Worm (Caenorhabditis elegans) whole organism, L3 larva: ENCODE results near the gene F44A6.3.

Experiments
- R02D3.7 ChIP-seq: fragments of 150-350 bp; optimal IDR thresholded peaks from 2 replicates; lab custom pipeline; 2014; ENCODE audit warnings: missing biosample characterization, missing genetic modification characterization
- aly-2 ChIP-seq: fragments of 150-350 bp; optimal IDR thresholded peaks from 2 replicates; lab custom pipeline; 2014; ENCODE audit warnings: missing biosample characterization, missing genetic modification characterization
- ama-1 ChIP-seq: fragments of 150-350 bp; optimal IDR thresholded peaks from 2 replicates; lab custom pipeline; 2018
- ceh-16 ChIP-seq: sonication (generic microtip); optimal IDR thresholded peaks from 2 replicates; lab custom pipeline; 2017; ENCODE audit warnings: missing biosample characterization, missing genetic modification characterization
- ceh-28 ChIP-seq: fragments of 150-350 bp; optimal IDR thresholded peaks from 2 replicates; lab custom pipeline; 2014; ENCODE audit warnings: missing biosample characterization, missing genetic modification reagents, missing genetic modification characterization
- egl-27 ChIP-seq: sonication (generic microtip); optimal IDR thresholded peaks from 4 replicates; lab custom pipeline; 2017; ENCODE audit warnings: missing biosample characterization, missing genetic modification reagents, missing genetic modification characterization
- egl-5 ChIP-seq: fragments of 150-350 bp; optimal IDR thresholded peaks from 2 replicates; lab custom pipeline; 2017; ENCODE audit warnings: missing biosample characterization, missing genetic modification reagents, missing genetic modification characterization, inconsistent platforms
- elt-1 ChIP-seq: fragments of 150-350 bp; optimal IDR thresholded peaks from 2 replicates; lab custom pipeline; 2014; ENCODE audit warnings: missing biosample characterization, missing genetic modification characterization
- elt-2 ChIP-seq: sonication (generic microtip); optimal IDR thresholded peaks from 2 replicates; lab custom pipeline; 2016; ENCODE audit warnings: missing genetic modification reagents, mild to moderate bottlenecking, missing genetic modification characterization, missing compliant biosample characterization
- elt-3 ChIP-seq, 3 experiments: fragments of 150-350 bp in 1 of 3; sonication (generic microtip) in 2 of 3; optimal IDR thresholded peaks; 2 replicates in 2 of 3; 4 replicates in 1 of 3; lab custom pipeline; 2014 to 2017; ENCODE audit warnings: missing biosample characterization in 3 of 3, missing genetic modification characterization in 3 of 3
- eor-1 ChIP-seq, 2 experiments: fragments of 150-350 bp; optimal IDR thresholded peaks; 2 replicates each; lab custom pipeline; 2014 to 2018; ENCODE audit warnings: missing biosample characterization in 2 of 2, missing genetic modification characterization in 2 of 2
- fkh-10 ChIP-seq: sonication (generic microtip); optimal IDR thresholded peaks from 2 replicates; lab custom pipeline; 2017; ENCODE audit warnings: missing biosample characterization, missing genetic modification reagents, missing genetic modification characterization
- fkh-2 ChIP-seq: fragments of 150-350 bp; optimal IDR thresholded peaks from 2 replicates; lab custom pipeline; 2014; ENCODE audit warnings: missing biosample characterization, missing genetic modification reagents, missing genetic modification characterization
- fos-1 ChIP-seq: fragments of 150-350 bp; optimal IDR thresholded peaks from 2 replicates; lab custom pipeline; 2014; ENCODE audit warnings: missing biosample characterization, missing genetic modification characterization
- hmg-11 ChIP-seq: sonication (generic microtip); optimal IDR thresholded peaks from 2 replicates; lab custom pipeline; 2016; ENCODE audit warnings: missing genetic modification characterization, missing compliant biosample characterization
- jun-1 ChIP-seq: fragments of 150-350 bp; optimal IDR thresholded peaks from 2 replicates; lab custom pipeline; 2014; ENCODE audit warnings: missing biosample characterization, missing genetic modification reagents, missing genetic modification characterization
- lin-39 ChIP-seq: fragments of 150-350 bp; optimal IDR thresholded peaks from 2 replicates; lab custom pipeline; 2018; ENCODE audit warnings: missing biosample characterization, missing genetic modification reagents, missing genetic modification characterization
- nfya-1 ChIP-seq: sonication (generic microtip); optimal IDR thresholded peaks from 2 replicates; lab custom pipeline; 2017; ENCODE audit warnings: missing genetic modification characterization, mild to moderate bottlenecking, missing compliant biosample characterization, antibody characterized with exemption, moderate library complexity; ENCODE audit not compliant: insufficient read depth
- nhr-23 ChIP-seq: fragments of 150-350 bp; optimal IDR thresholded peaks from 2 replicates; lab custom pipeline; 2014; ENCODE audit warnings: missing biosample characterization, missing genetic modification reagents, missing genetic modification characterization
- nhr-237 ChIP-seq: fragments of 150-350 bp; optimal IDR thresholded peaks from 2 replicates; lab custom pipeline; 2014; ENCODE audit warnings: missing biosample characterization, missing genetic modification characterization
- nhr-25 ChIP-seq: sonication (generic microtip); optimal IDR thresholded peaks from 2 replicates; lab custom pipeline; 2017; ENCODE audit warnings: missing biosample characterization, missing genetic modification characterization
- nhr-28 ChIP-seq: fragments of 150-350 bp; optimal IDR thresholded peaks from 2 replicates; lab custom pipeline; 2014; ENCODE audit warnings: missing biosample characterization, missing genetic modification characterization
- nhr-67 ChIP-seq: fragments of 150-350 bp; optimal IDR thresholded peaks from 2 replicates; lab custom pipeline; 2014; ENCODE audit warnings: missing biosample characterization, missing genetic modification characterization
- nhr-76 ChIP-seq: fragments of 150-350 bp; sonication (generic microtip); optimal IDR thresholded peaks from 5 replicates; lab custom pipeline; 2014; ENCODE audit warnings: missing biosample characterization, missing genetic modification characterization
- nhr-77 ChIP-seq: fragments of 150-350 bp; optimal IDR thresholded peaks from 2 replicates; lab custom pipeline; 2014; ENCODE audit warnings: missing biosample characterization, missing genetic modification characterization
- pha-4 ChIP-seq: fragments of 150-350 bp; optimal IDR thresholded peaks from 2 replicates; lab custom pipeline; 2014; ENCODE audit warnings: missing biosample characterization, missing genetic modification reagents, missing genetic modification characterization
- pqm-1 ChIP-seq: fragments of 150-350 bp; optimal IDR thresholded peaks from 2 replicates; lab custom pipeline; 2017; ENCODE audit warnings: missing biosample characterization, missing genetic modification characterization, inconsistent platforms
- sea-2 ChIP-seq: fragments of 150-350 bp; sonication (generic microtip); optimal IDR thresholded peaks from 4 replicates; lab custom pipeline; 2014; ENCODE audit warnings: missing biosample characterization, missing genetic modification reagents, missing genetic modification characterization
- skn-1 ChIP-seq: fragments of 150-350 bp; optimal IDR thresholded peaks from 2 replicates; lab custom pipeline; 2014; ENCODE audit warnings: missing biosample characterization, missing genetic modification characterization
- unc-62 ChIP-seq: fragments of 150-350 bp; sonication (generic microtip); optimal IDR thresholded peaks from 4 replicates; lab custom pipeline; 2014; ENCODE audit warnings: missing biosample characterization, missing genetic modification reagents, missing genetic modification characterization
- zag-1 ChIP-seq: fragments of 150-350 bp; optimal IDR thresholded peaks from 2 replicates; lab custom pipeline; 2014; ENCODE audit warnings: missing biosample characterization, missing genetic modification characterization

Gene F44A6.3

DNA sequence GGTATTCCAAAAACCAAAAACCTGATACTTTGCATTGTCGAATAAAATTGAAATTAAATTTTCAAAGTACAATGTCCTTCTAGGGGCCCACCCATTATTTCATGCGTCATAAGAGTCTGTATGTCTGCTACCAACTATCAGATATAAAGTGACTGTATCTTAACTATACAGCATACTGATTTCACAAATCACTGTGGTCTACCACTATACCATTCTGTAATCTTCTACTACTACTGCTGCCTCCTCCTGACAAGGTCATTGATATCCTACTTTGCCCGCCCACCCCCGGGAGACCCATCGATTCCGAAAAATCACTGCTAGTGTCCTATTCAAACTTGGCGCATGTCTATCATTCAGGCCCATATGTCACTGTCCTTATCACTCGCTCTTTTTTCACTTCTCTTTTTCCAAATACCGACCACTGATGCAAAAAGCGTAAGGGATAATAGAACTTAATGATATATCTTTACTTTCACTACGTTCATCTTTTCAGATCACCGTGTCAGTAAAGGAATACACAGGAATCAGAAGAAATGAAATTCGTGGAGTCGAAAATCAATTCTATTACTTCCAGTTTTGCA lies 40.5 kb upstream of the F44A6.3 start, which contains the start of gene C07A4.2:
TSS of gene C07A4.2 (plus strand) at position 195 of the 581 bp plus-strand sequence.
- TF ChIP-seq pha-4 (tag; lab: Kevin White, UChicago) (no peak), elt-3 (tag; optimal IDR thresholded peaks at IDR 0.05; lab: Kevin White, UChicago) (peak in 1 of 3 experiments; percentile 31)

DNA sequence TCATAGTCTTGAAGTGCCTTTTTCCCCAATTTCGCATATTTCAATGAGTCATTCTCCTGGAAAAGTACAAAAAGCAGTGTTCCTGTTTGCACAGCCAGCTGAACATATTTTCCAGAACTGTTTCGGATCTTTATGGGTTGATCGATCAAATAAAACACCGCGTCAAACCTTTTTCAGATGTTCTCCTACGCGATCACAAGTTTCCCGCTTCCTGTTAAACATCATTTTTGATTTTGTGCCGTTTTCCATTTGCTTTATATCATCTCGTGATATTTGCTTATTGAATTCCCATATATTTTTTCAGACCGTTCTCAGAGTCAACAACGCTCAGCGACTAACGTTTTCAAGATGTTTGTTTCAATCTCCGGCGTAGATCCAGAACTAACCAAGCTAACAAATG lies 37.9 kb upstream of the F44A6.3 start, which contains the start of gene C07A4.3:
TSS of gene C07A4.3 (plus strand) at position 301 of the 400 bp plus-strand sequence.
- no peak for TF ChIP-seq egl-27 (tag; lab: Kevin White, UChicago)
- no peak for TF ChIP-seq elt-1 (tag; lab: Kevin White, UChicago)
- TF ChIP-seq nhr-67 (tag; lab: Kevin White, UChicago): no peak
- TF ChIP-seq sea-2 (GFP tag; lab: Kevin White, UChicago): no peak
- no peak for TF ChIP-seq lin-39
- no peak for TF ChIP-seq hmg-11
- TF ChIP-seq elt-3 (tag; optimal IDR thresholded peaks at IDR 0.05; lab: Kevin White, UChicago): no peak
- no peak for TF ChIP-seq ceh-16 (tag; lab: Kevin White, UChicago)
- TF ChIP-seq nhr-76 (tag; lab: Kevin White, UChicago): no peak
- TF ChIP-seq pqm-1 (tag; lab: Kevin White, UChicago): no peak

DNA sequence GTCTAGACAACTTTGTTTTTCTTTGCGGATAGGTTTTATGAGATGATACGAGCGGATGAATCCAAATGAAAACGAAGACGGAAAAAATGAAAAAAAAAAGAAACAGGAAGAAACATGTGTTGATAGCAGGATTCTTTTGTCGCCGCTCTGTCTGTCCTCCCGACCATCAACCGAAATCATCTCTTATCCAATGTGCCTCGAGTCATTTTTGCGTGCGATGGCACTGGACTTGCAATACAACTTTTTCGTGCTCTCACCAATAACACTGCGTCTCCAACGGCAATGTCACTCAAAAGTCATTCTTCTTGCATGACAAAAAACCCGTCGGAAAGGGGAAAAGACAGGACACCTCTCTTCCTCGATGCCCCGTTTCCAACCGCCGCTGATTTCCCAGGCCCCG lies 36.3 kb upstream of the F44A6.3 start, which contains the start of gene ncs-4:
TSS of gene ncs-4 (plus strand) at position 227 of the 400 bp plus-strand sequence.
- TF ChIP-seq fos-1 (tag; lab: Kevin White, UChicago): no peak
- peak; percentile 11 for TF ChIP-seq egl-5
- TF ChIP-seq ama-1 (lab: Kevin White, UChicago): no peak
- no peak for TF ChIP-seq lin-39

DNA sequence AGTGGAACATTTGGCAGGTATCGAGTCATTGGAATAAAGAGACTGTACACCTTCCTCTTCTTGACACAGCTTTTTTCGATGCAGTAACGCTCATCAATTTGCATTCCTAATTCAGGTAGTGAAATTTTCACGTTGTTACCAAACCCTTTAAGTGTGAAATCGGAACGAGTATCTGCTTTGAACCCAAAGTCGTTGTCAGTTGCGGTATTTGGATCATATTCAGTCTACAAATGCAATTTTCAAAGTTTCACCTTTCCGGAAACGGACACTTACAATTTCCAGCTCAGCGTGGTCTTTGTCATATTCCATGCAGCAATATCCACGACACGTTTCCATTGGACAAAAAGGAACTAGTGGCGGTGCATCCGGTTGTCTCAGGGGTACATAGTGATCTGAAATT lies 30.0 kb upstream of the F44A6.3 start:
- TF ChIP-seq nhr-77 (tag; lab: Kevin White, UChicago) (no peak), elt-1 (tag; lab: Kevin White, UChicago) (no peak), jun-1 (no peak), nhr-25 (no peak), zag-1 (tag; lab: Kevin White, UChicago) (no peak), egl-27 (tag; lab: Kevin White, UChicago) (no peak)
- TF ChIP-seq, all 47 proteins: peak for 0

DNA sequence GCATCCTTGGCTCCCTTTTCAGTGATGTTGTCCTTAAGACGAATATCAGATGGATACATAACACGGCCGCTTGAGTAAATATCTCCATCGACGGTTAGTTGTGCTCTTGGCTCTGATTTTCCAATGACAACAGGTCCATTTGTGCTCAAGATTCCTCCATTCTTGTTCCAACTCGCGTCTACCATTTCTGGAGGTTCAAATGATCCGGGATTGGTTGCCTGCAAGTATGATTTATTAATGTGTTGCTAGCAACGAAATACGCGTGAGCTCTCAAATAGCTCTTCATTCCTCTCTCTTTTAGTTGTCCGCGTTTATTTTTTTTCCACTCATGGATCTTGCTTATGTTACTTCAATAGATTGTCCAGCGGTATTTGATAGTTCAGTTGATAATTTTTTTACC lies 28.9 kb upstream of the F44A6.3 start, which contains the start of gene arrd-28:
TSS of gene arrd-28 (plus strand) at position 301 of the 400 bp plus-strand sequence.
- TF ChIP-seq R02D3.7 (tag; lab: Kevin White, UChicago) (no peak), nhr-237 (no peak), nhr-23 (tag; lab: Kevin White, UChicago) (no peak), nhr-28 (tag; lab: Kevin White, UChicago) (no peak), fkh-2 (no peak), nfya-1 (no peak), egl-5 (no peak), aly-2 (tag; lab: Kevin White, UChicago) (no peak), zag-1 (tag; lab: Kevin White, UChicago) (no peak), unc-62 (GFP tag; lab: Kevin White, UChicago) (no peak), ceh-28 (tag; lab: Kevin White, UChicago) (no peak), eor-1 (tag; optimal IDR thresholded peaks at IDR 0.05; lab: Kevin White, UChicago) (no peak)

DNA sequence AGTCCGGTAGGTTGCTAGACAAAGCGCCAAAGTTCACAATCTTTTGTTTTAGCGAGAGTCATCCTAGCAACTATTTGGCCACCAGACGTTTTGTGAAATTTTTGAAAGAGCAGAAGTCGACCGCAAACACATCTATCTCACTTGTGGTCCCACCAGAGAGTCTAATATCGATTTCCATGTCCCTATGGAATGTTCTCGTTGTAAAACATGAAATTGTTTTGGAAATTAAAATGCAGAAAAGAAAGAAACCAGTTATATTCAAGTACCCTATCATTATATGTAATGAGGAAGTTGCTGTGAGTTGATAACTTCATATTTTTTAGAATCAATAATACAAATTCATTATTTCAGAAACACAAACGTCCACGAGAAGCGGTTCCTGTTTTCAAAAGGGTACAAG lies 27.9 kb upstream of the F44A6.3 start:
- TF ChIP-seq fkh-10 (GFP tag; lab: Kevin White, UChicago) (no peak), elt-2 (tag; lab: Kevin White, UChicago) (no peak), ama-1 (lab: Kevin White, UChicago) (no peak), pqm-1 (tag; lab: Kevin White, UChicago) (no peak), fos-1 (tag; lab: Kevin White, UChicago) (no peak), skn-1 (no peak)
